Fruit fly (Drosophila melanogaster) whole organism, embryonic: ENCODE data around the gene hook.

ENCODE experiments used
- Atf3 ChIP-seq: fragments of 200-800 bp; sonication (Bioruptor generic); optimal IDR thresholded peaks from 3 replicates; lab custom pipeline; 2016; ENCODE audit warnings: missing biosample characterization, missing genetic modification characterization
- CG10267 ChIP-seq: fragments of 200-800 bp; sonication (Bioruptor generic); optimal IDR thresholded peaks from 2 replicates; lab custom pipeline; 2018; ENCODE audit warnings: missing biosample characterization, mild to moderate bottlenecking, missing genetic modification characterization, moderate library complexity
- CG10979 ChIP-seq: fragments of 200-800 bp; sonication (Bioruptor generic); optimal IDR thresholded peaks from 2 replicates; lab custom pipeline; 2018; ENCODE audit warnings: missing biosample characterization, mild to moderate bottlenecking, missing genetic modification characterization, moderate library complexity
- CG11504 ChIP-seq: fragments of 200-800 bp; sonication (Bioruptor generic); optimal IDR thresholded peaks from 3 replicates; lab custom pipeline; 2019; ENCODE audit warnings: missing biosample characterization, mild to moderate bottlenecking, missing genetic modification characterization, moderate library complexity
- CG11696 ChIP-seq: fragments of 200-800 bp; sonication (Bioruptor generic); IDR thresholded peaks from 2 replicates; pipeline ENCODE4 v1.3.6; 2022; ENCODE audit warnings: missing biosample characterization, missing genetic modification characterization
- CG12659 ChIP-seq: fragments of 200-800 bp; sonication (Bioruptor generic); optimal IDR thresholded peaks from 3 replicates; lab custom pipeline; 2017; ENCODE audit warnings: mild to moderate bottlenecking, missing biosample characterization, missing genetic modification reagents, missing genetic modification characterization
- CG14965 ChIP-seq: fragments of 200-800 bp; sonication (Bioruptor generic); optimal IDR thresholded peaks from 2 replicates; lab custom pipeline; 2016; ENCODE audit warnings: missing biosample characterization, missing genetic modification characterization, borderline replicate concordance
- CG1603 ChIP-seq: fragments of 200-800 bp; sonication (Bioruptor generic); optimal IDR thresholded peaks from 2 replicates; lab custom pipeline; 2019; ENCODE audit warnings: missing biosample characterization, mild to moderate bottlenecking, missing genetic modification characterization, moderate library complexity
- CG16813 ChIP-seq: fragments of 200-800 bp; sonication (Bioruptor generic); IDR thresholded peaks from 3 replicates; pipeline ENCODE4 v1.3.6; 2022; ENCODE audit warnings: missing biosample characterization, missing genetic modification characterization; ENCODE audit not compliant: partially characterized antibody
- CG30403 ChIP-seq: fragments of 200-800 bp; sonication (Bioruptor generic); optimal IDR thresholded peaks from 3 replicates; lab custom pipeline; 2016; ENCODE audit warnings: missing biosample characterization, missing genetic modification characterization
- CG34376 ChIP-seq: fragments of 200-800 bp; sonication (Bioruptor generic); optimal IDR thresholded peaks from 2 replicates; lab custom pipeline; 2018; ENCODE audit warnings: missing biosample characterization, mild to moderate bottlenecking, missing genetic modification characterization
- CG5245 ChIP-seq: fragments of 200-800 bp; sonication (Bioruptor generic); optimal IDR thresholded peaks from 3 replicates; lab custom pipeline; 2016; ENCODE audit warnings: missing biosample characterization, missing genetic modification characterization
- CG7556 ChIP-seq: fragments of 200-800 bp; sonication (Bioruptor generic); optimal IDR thresholded peaks from 2 replicates; lab custom pipeline; 2017; ENCODE audit warnings: missing biosample characterization, mild to moderate bottlenecking, missing genetic modification characterization
- CG9215 ChIP-seq: fragments of 200-800 bp; sonication (Bioruptor generic); IDR thresholded peaks from 2 replicates; pipeline ENCODE4 v1.3.6; 2022; ENCODE audit warnings: missing biosample characterization, missing genetic modification characterization
- CG9727 ChIP-seq: fragments of 200-800 bp; sonication (Bioruptor generic); optimal IDR thresholded peaks from 3 replicates; lab custom pipeline; 2017; ENCODE audit warnings: missing biosample characterization, mild to moderate bottlenecking, missing genetic modification characterization
- CrebB ChIP-seq: fragments of 200-800 bp; sonication (Bioruptor generic); optimal IDR thresholded peaks from 3 replicates; lab custom pipeline; 2018; ENCODE audit warnings: missing biosample characterization, mild to moderate bottlenecking, missing genetic modification characterization
- D19A ChIP-seq: fragments of 200-800 bp; optimal IDR thresholded peaks from 3 replicates; lab custom pipeline; 2019; ENCODE audit warnings: missing biosample characterization, mild to moderate bottlenecking, missing genetic modification characterization, moderate library complexity
- Dad ChIP-seq: fragments of 200-800 bp; sonication (Bioruptor generic); optimal IDR thresholded peaks from 3 replicates; lab custom pipeline; 2016; ENCODE audit warnings: missing biosample characterization, missing genetic modification characterization
- E2f1 ChIP-seq: fragments of 200-800 bp; sonication (Bioruptor generic); IDR thresholded peaks from 2 replicates; pipeline ENCODE4 v1.3.6; 2022; ENCODE audit warnings: missing biosample characterization, missing genetic modification characterization
- E2f2 ChIP-seq: fragments of 200-800 bp; sonication (Bioruptor generic); IDR thresholded peaks from 2 replicates; pipeline ENCODE4 v1.3.6; 2022; ENCODE audit warnings: missing biosample characterization, missing genetic modification characterization
- Elba2 ChIP-seq: fragments of 200-800 bp; sonication (Bioruptor generic); optimal IDR thresholded peaks from 3 replicates; lab custom pipeline; 2016; ENCODE audit warnings: missing biosample characterization, missing genetic modification characterization
- Ets65A ChIP-seq: fragments of 200-800 bp; sonication (Bioruptor generic); peaks from one replicate; lab custom pipeline; 2016; ENCODE audit warnings: missing biosample characterization, missing genetic modification characterization
- HHEX ChIP-seq: fragments of 200-800 bp; sonication (Bioruptor generic); optimal IDR thresholded peaks from 3 replicates; lab custom pipeline; 2017; ENCODE audit warnings: missing biosample characterization, mild to moderate bottlenecking, missing genetic modification characterization, missing genetic modification reagents
- Hr39 ChIP-seq: fragments of >200 bp; optimal IDR thresholded peaks from 2 replicates; lab custom pipeline; 2017
- Mes4 ChIP-seq: fragments of 200-800 bp; sonication (Bioruptor generic); optimal IDR thresholded peaks from 2 replicates; lab custom pipeline; 2016; ENCODE audit warnings: missing biosample characterization, missing genetic modification characterization
- NK7.1 ChIP-seq: fragments of 200-800 bp; sonication (Bioruptor generic); optimal IDR thresholded peaks from 3 replicates; lab custom pipeline; 2016; ENCODE audit warnings: missing biosample characterization, missing genetic modification characterization
- Optix ChIP-seq: fragments of 200-800 bp; sonication (Bioruptor generic); IDR thresholded peaks from 3 replicates; pipeline ENCODE4 v1.3.6; 2022; ENCODE audit warnings: missing biosample characterization, missing genetic modification characterization
- Rfx ChIP-seq: fragments of 200-800 bp; sonication (Bioruptor generic); IDR thresholded peaks from 2 replicates; pipeline ENCODE4 v1.3.6; 2022; ENCODE audit warnings: missing biosample characterization, missing genetic modification characterization
- Sin3A ChIP-seq: fragments of >200 bp; optimal IDR thresholded peaks from 2 replicates; lab custom pipeline; 2018
- Sox100B ChIP-seq: fragments of 200-800 bp; sonication (Bioruptor generic); optimal IDR thresholded peaks from 3 replicates; lab custom pipeline; 2018; ENCODE audit warnings: missing biosample characterization, mild to moderate bottlenecking, missing genetic modification characterization
- Trl ChIP-seq, 3 experiments: fragments of >200 bp in 2 of 3; fragments of 200-800 bp in 1 of 3; sonication (Bioruptor generic) in 1 of 3; optimal IDR thresholded peaks; 2 replicates in 1 of 3; 3 replicates in 2 of 3; lab custom pipeline; 2016 to 2017; ENCODE audit warnings: missing biosample characterization in 1 of 3, missing genetic modification characterization in 1 of 3
- ash1 ChIP-seq: fragments of 200-800 bp; sonication (Bioruptor generic); optimal IDR thresholded peaks from 2 replicates; lab custom pipeline; 2018; ENCODE audit warnings: missing biosample characterization, mild to moderate bottlenecking, missing genetic modification characterization
- az2 ChIP-seq: fragments of 200-800 bp; sonication (Bioruptor generic); optimal IDR thresholded peaks from 3 replicates; lab custom pipeline; 2016; ENCODE audit warnings: missing biosample characterization, missing genetic modification characterization
- br ChIP-seq: fragments of >200 bp; optimal IDR thresholded peaks from 2 replicates; lab custom pipeline; 2017
- cato ChIP-seq: fragments of 200-800 bp; sonication (Bioruptor generic); optimal IDR thresholded peaks from 2 replicates; lab custom pipeline; 2016; ENCODE audit warnings: missing biosample characterization, missing genetic modification characterization, borderline replicate concordance
- chinmo ChIP-seq: fragments of 200-800 bp; sonication (Bioruptor generic); IDR thresholded peaks from 4 replicates; pipeline ENCODE4 v1.3.6; 2022; ENCODE audit warnings: missing biosample characterization, missing genetic modification characterization; ENCODE audit not compliant: partially characterized antibody
- ci ChIP-seq: fragments of 200-800 bp; sonication (Bioruptor generic); IDR thresholded peaks from 3 replicates; pipeline ENCODE4 v1.3.6; 2022; ENCODE audit warnings: missing biosample characterization, missing genetic modification characterization
- crol ChIP-seq: fragments of 200-800 bp; sonication (Bioruptor generic); IDR thresholded peaks from 2 replicates; pipeline ENCODE4 v1.3.6; 2022; ENCODE audit warnings: missing biosample characterization, missing genetic modification characterization
- esg ChIP-seq: fragments of 200-800 bp; sonication (Bioruptor generic); conservative IDR thresholded peaks from 2 replicates; pipeline ENCODE4 v1.3.6; 2022; ENCODE audit warnings: missing biosample characterization, missing genetic modification characterization
- gce ChIP-seq: fragments of 200-800 bp; sonication (Bioruptor generic); IDR thresholded peaks from 3 replicates; pipeline ENCODE4 v1.3.6; 2022; ENCODE audit warnings: missing biosample characterization, missing genetic modification characterization
- kay ChIP-seq: fragments of 200-800 bp; sonication (Bioruptor generic); optimal IDR thresholded peaks from 2 replicates; lab custom pipeline; 2016; ENCODE audit warnings: missing biosample characterization, missing genetic modification characterization
- lilli ChIP-seq: fragments of 200-800 bp; sonication (Bioruptor generic); optimal IDR thresholded peaks from 3 replicates; lab custom pipeline; 2016; ENCODE audit warnings: missing biosample characterization, missing genetic modification characterization
- luna ChIP-seq: fragments of 200-800 bp; sonication (Bioruptor generic); optimal IDR thresholded peaks from 2 replicates; lab custom pipeline; 2016; ENCODE audit warnings: missing biosample characterization, missing genetic modification characterization
- maf-S ChIP-seq: fragments of 200-800 bp; sonication (Bioruptor generic); optimal IDR thresholded peaks from 2 replicates; lab custom pipeline; 2016; ENCODE audit warnings: missing biosample characterization, missing genetic modification characterization
- nau ChIP-seq: fragments of 200-800 bp; sonication (Bioruptor generic); optimal IDR thresholded peaks from 3 replicates; lab custom pipeline; 2017; ENCODE audit warnings: missing biosample characterization, mild to moderate bottlenecking, missing genetic modification characterization, missing genetic modification reagents
- ranshi ChIP-seq: fragments of 200-800 bp; sonication (Bioruptor generic); IDR thresholded peaks from 2 replicates; pipeline ENCODE4 v1.3.6; 2022; ENCODE audit warnings: missing biosample characterization, missing genetic modification characterization
- sob ChIP-seq: fragments of 200-800 bp; sonication (Bioruptor generic); IDR thresholded peaks from 2 replicates; pipeline ENCODE4 v1.3.6; 2022; ENCODE audit warnings: missing biosample characterization, missing genetic modification characterization
- stc ChIP-seq: fragments of 200-800 bp; sonication (Bioruptor generic); IDR thresholded peaks from 2 replicates; pipeline ENCODE4 v1.3.6; 2022; ENCODE audit warnings: missing biosample characterization, missing genetic modification characterization
- tap ChIP-seq: fragments of 200-800 bp; optimal IDR thresholded peaks from 3 replicates; lab custom pipeline; 2019; ENCODE audit warnings: missing biosample characterization, mild to moderate bottlenecking, missing genetic modification characterization, moderate library complexity
- tgo ChIP-seq: fragments of 200-800 bp; sonication (Bioruptor generic); IDR thresholded peaks from 3 replicates; pipeline ENCODE4 v1.3.6; 2022; ENCODE audit warnings: missing biosample characterization, missing genetic modification characterization
- tin ChIP-seq: fragments of 200-800 bp; sonication (Bioruptor generic); optimal IDR thresholded peaks from 3 replicates; lab custom pipeline; 2016; ENCODE audit warnings: missing biosample characterization, missing genetic modification characterization
- tio ChIP-seq: fragments of 200-800 bp; sonication (Bioruptor generic); optimal IDR thresholded peaks from 2 replicates; lab custom pipeline; 2017; ENCODE audit warnings: missing biosample characterization, missing genetic modification characterization, inconsistent platforms
- vvl ChIP-seq: fragments of 200-800 bp; sonication (Bioruptor generic); IDR thresholded peaks from 2 replicates; pipeline ENCODE4 v1.3.6; 2022; ENCODE audit warnings: missing biosample characterization, missing genetic modification characterization

hook gene

dm6 chr2L:19036105-19036714 is 2.9 kb upstream of the hook start (continued):
- TF ChIP-seq CG11696 (GFP tag; lab: Robert Waterston, UW) (no peak), nau (GFP tag; lab: Kevin White, UChicago) (no peak), Mes4 (no peak), ci (GFP tag; lab: Robert Waterston, UW) (no peak), maf-S (no peak), luna (GFP tag; lab: Kevin White, UChicago) (no peak), tio (GFP tag; lab: Kevin White, UChicago) (no peak), Sox100B (GFP tag; lab: Kevin White, UChicago) (no peak), CG34376 (GFP tag; lab: Kevin White, UChicago) (no peak), sob (GFP tag; lab: Robert Waterston, UW) (no peak), chinmo (GFP tag; lab: Robert Waterston, UW) (0 out of 4 replicates have a peak, but pooled peaks have one; percentile 48), CG9727 (peak; percentile 22), CG11504 (tag; lab: Kevin White, UChicago) (no peak), kay (GFP tag; lab: Kevin White, UChicago) (no peak), CG5245 (GFP tag; lab: Kevin White, UChicago) (no peak), br (no peak), CG12659 (peak; percentile 2), HHEX (GFP tag; lab: Kevin White, UChicago) (no peak), NK7.1 (GFP tag; lab: Kevin White, UChicago) (no peak), Sin3A (lab: Kevin White, UChicago) (no peak), CG10979 (tag; lab: Kevin White, UChicago) (peak; percentile 2), Optix (GFP tag; lab: Robert Waterston, UW) (no peak), Rfx (no peak), gce (GFP tag; lab: Robert Waterston, UW) (no peak), CG10267 (tag; lab: Kevin White, UChicago) (no peak), cato (GFP tag; lab: Kevin White, UChicago) (no peak), Elba2 (GFP tag; lab: Kevin White, UChicago) (no peak), tgo (GFP tag; lab: Robert Waterston, UW) (no peak), tap (no peak), CG30403 (GFP tag; lab: Kevin White, UChicago) (peak; percentile 41), CG16813 (GFP tag; lab: Robert Waterston, UW) (no peak), Atf3 (GFP tag; lab: Kevin White, UChicago) (no peak), E2f1 (no peak), lilli (GFP tag; lab: Kevin White, UChicago) (peak; percentile 26), vvl (GFP tag; lab: Robert Waterston, UW) (no peak), Hr39 (lab: Kevin White, UChicago) (no peak), stc (no peak), D19A (tag; lab: Kevin White, UChicago) (no peak), CG14965 (no peak), CrebB (tag; lab: Kevin White, UChicago) (no peak), az2 (GFP tag; lab: Kevin White, UChicago) (no peak), CG1603 (no peak), esg (GFP tag; lab: Robert Waterston, UW) (no peak), ranshi (GFP tag; lab: Robert Waterston, UW) (no peak), Trl (optimal IDR thresholded peaks at IDR 0.05; lab: Kevin White, UChicago) (no peak), Trl (GFP tag; optimal IDR thresholded peaks at IDR 0.05; lab: Kevin White, UChicago) (no peak), CG7556 (GFP tag; lab: Kevin White, UChicago) (peak; percentile 49), tin (no peak), Ets65A (GFP tag; lab: Kevin White, UChicago) (no peak), crol (GFP tag; lab: Robert Waterston, UW) (peak; percentile 90), E2f2 (GFP tag; lab: Robert Waterston, UW) (no peak), Dad (GFP tag; lab: Kevin White, UChicago) (no peak), CG9215 (GFP tag; lab: Robert Waterston, UW) (no peak), ash1 (GFP tag; lab: Kevin White, UChicago) (no peak)
